Worm (Caenorhabditis elegans): ENCODE data around the gene C01G12.16.

- TF ChIP-seq nhr-237 (tag; optimal IDR thresholded peaks at IDR 0.05) (no peak), R02D3.7 (tag; optimal IDR thresholded peaks at IDR 0.05) (no peak), unc-62 (GFP tag; optimal IDR thresholded peaks at IDR 0.05) (no peak), egl-27 (tag; optimal IDR thresholded peaks at IDR 0.05) (no peak), alr-1 (tag; optimal IDR thresholded peaks at IDR 0.05) (no peak), mdl-1 (tag; optimal IDR thresholded peaks at IDR 0.05) (no peak), elt-3 (tag; optimal IDR thresholded peaks at IDR 0.05) (no peak), zag-1 (tag; optimal IDR thresholded peaks at IDR 0.05) (no peak)
Measured at ce11 chrIII:4176109-4176596, 15.1 kb downstream of the C01G12.16 start, which contains the start of the genes hrde-1 and C16C10.13.
